Fruit fly (Drosophila melanogaster): Measurements from ENCODE around the gene dj.

dj gene

DNA sequence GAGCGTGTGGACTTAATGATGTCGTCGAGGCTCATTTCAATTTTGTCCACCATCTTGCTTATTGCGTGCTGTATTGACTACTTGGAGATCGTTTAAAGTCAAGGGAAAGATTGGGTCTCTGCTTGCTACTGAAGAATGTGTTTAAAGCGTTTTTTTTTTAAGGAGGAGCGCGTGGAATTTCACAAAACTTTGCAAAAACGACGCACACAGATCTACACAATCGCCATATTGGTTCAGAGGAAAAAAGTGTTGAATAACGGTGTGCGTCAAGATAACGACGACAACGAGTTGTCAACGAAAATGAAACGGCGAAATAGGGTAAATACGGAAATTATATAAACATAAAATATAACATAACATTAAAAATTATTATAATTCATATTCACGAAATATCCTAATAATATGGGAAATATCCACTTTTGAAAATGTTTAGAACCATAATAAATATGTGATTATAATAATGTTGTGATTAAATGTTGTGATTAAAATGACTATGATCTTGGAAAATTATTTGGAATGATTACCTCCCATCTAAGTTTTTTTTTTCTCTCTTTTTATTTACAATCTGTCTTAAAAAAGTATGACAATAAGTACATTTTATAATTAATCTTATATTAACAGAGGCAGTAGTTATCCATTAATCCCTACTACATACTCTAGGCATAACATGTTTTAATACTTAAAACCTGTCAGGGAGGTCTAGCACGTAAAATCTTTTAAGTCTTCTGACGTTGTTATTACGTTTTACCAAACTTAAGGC, 21.2 kb downstream of the dj start, which contains the start of gene Ref1:
Gene Ref1, minus strand, starts transcription at position 231 of the 760 bp plus-strand sequence.
- TF ChIP-seq h (optimal IDR thresholded peaks at IDR 0.05) (no peak), Myc (optimal IDR thresholded peaks at IDR 0.05) (no peak), insv (optimal IDR thresholded peaks at IDR 0.05) (no peak), ttk (optimal IDR thresholded peaks at IDR 0.05) (no peak), Sin3A (optimal IDR thresholded peaks at IDR 0.05) (no peak), psq (optimal IDR thresholded peaks at IDR 0.05) (no peak)

DNA sequence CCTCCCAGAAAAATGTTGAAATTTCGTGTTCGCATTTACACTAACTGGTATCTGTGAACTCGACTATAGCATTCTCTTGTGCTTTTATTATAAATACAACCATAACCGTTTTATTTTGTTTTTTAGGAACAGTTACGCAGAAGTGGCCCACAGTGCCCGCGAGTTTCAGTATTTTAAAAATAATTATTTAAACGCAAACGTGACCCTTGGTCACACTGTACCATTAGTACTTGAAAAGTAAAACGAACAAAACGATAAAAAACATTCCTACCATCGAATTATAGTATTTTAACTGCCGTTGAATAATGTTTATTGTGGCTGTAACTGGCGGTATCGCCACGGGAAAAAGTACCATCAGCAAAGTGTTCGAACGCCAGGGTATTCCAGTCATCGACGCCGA, 22.9 kb downstream of the dj start, which contains the start of gene Dpck:
Gene Dpck, plus strand, starts transcription at position 211 of the 400 bp plus-strand sequence.
- TF ChIP-seq Myc (optimal IDR thresholded peaks at IDR 0.05) (no peak), psq (optimal IDR thresholded peaks at IDR 0.05) (no peak), h (optimal IDR thresholded peaks at IDR 0.05) (no peak), Sin3A (optimal IDR thresholded peaks at IDR 0.05) (no peak), ttk (optimal IDR thresholded peaks at IDR 0.05) (no peak), insv (optimal IDR thresholded peaks at IDR 0.05) (no peak)

DNA sequence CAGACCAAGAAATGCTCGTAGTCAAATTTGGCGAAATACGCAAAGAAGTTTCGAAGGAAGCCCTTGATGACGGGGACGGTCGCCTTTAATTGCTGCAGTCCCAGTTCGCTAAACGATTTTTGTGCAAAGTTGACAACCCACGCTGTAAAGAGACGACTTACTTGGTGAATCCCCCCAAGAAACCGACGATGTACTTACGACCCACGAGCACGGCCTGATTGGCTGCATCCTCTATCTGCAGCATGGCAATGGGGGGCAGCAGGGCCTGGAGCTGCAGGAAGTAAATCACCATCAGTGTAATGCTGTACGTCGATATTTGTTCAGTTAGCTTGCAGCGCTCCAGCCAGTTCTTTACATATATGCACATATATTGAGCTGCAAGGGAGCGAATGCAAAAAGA, 24.6 kb downstream of the dj start:
- no peak for TF ChIP-seq ttk (optimal IDR thresholded peaks at IDR 0.05)
- no peak for TF ChIP-seq Myc (optimal IDR thresholded peaks at IDR 0.05)
- TF ChIP-seq psq (optimal IDR thresholded peaks at IDR 0.05) = no peak
- TF ChIP-seq h (optimal IDR thresholded peaks at IDR 0.05) = no peak
- TF ChIP-seq Sin3A (optimal IDR thresholded peaks at IDR 0.05) = no peak
- no peak for TF ChIP-seq insv (optimal IDR thresholded peaks at IDR 0.05)

DNA sequence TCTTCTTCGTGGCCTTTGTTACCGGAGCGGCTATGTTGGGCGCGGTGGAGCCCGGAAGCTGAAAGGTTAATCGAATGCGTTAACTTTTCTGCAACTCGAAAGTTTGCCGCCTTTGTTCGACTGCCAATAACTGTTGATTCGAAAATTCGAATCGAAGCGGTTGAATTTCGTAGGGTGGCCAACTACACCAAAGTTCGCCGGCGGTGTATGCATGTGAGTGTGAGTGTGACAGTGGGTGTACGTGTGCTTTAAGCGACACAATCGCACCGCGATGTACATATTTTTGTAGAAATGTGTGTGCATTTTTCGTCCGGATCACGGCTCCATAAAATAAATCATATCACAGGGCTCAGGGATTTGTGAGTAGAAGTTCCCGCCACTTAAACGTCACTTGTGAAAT, 26.3 kb downstream of the dj start:
- TF ChIP-seq h (optimal IDR thresholded peaks at IDR 0.05) = no peak
- TF ChIP-seq Myc (optimal IDR thresholded peaks at IDR 0.05) = no peak
- TF ChIP-seq insv (optimal IDR thresholded peaks at IDR 0.05) = no peak
- TF ChIP-seq Sin3A (optimal IDR thresholded peaks at IDR 0.05) = no peak
- TF ChIP-seq psq (optimal IDR thresholded peaks at IDR 0.05) = no peak
- TF ChIP-seq ttk (optimal IDR thresholded peaks at IDR 0.05) = no peak

DNA sequence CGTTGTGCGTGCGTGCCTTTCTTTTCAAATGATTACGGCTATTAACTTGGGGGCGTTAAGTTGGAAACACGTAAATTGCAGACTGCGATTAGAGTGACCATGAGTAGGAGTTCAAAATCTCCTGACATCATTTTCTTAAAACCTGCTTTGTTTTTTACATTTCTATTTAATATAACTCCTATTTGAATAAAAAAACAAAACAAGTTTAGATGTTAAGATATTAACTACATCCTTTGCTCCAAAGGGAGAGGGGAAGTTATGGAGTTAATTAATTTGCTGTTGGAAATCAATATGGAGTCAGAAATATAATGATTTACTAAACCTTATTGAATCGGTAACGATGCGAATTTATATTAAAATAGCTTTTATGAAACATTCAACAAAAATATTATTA, 26.9 kb downstream of the dj start, which contains the start of gene Tailor:
Gene Tailor, minus strand, starts transcription at position 101 of the 394 bp plus-strand sequence.
- TF ChIP-seq Sin3A (optimal IDR thresholded peaks at IDR 0.05) = no peak
- TF ChIP-seq Myc (optimal IDR thresholded peaks at IDR 0.05) = no peak
- TF ChIP-seq ttk (optimal IDR thresholded peaks at IDR 0.05) = no peak
- no peak for TF ChIP-seq h (optimal IDR thresholded peaks at IDR 0.05)
- no peak for TF ChIP-seq psq (optimal IDR thresholded peaks at IDR 0.05)
- no peak for TF ChIP-seq insv (optimal IDR thresholded peaks at IDR 0.05)

DNA sequence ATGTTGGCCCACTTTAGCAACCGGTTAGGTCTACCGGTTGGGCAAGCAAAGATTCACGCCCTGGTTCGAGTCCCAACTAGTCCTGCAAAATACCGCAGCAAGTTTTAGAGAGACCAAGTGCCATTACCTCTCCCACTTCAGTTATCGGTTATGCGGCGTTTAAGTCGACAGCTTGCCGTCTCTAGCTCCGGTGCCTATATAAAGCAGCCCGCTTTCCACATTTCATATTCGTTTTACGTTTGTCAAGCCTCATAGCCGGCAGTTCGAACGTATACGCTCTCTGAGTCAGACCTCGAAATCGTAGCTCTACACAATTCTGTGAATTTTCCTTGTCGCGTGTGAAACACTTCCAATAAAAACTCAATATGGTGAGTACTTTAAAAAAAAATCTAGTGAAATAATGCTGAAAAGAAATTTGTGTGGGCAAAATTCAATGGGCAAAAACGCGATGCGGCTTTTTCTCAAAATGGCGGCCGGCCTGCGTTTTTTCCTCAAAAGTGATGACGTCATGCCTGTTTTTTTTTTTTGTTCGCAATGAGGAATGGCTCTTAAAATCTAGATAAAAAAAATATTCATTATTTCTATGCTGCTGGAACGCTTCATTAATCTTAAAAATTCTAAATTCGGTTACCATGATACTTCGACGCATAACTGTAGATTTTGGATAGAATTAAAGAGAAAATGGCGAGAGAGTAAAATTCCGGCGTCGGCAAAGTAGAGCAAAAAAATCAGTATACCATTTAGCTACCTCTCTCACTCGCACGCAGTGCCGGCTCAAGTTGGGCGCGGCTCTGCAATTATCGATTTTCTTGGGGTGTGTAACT, 27.5 kb downstream of the dj start, which contains the start of gene alphaTub84B:
Gene alphaTub84B, plus strand, starts transcription at position 223 of the 824 bp plus-strand sequence.
- TF ChIP-seq insv (optimal IDR thresholded peaks at IDR 0.05) (no peak), Sin3A (optimal IDR thresholded peaks at IDR 0.05) (no peak), ttk (optimal IDR thresholded peaks at IDR 0.05) (no peak), h (optimal IDR thresholded peaks at IDR 0.05) (no peak), Myc (optimal IDR thresholded peaks at IDR 0.05) (no peak), psq (optimal IDR thresholded peaks at IDR 0.05) (no peak)

DNA sequence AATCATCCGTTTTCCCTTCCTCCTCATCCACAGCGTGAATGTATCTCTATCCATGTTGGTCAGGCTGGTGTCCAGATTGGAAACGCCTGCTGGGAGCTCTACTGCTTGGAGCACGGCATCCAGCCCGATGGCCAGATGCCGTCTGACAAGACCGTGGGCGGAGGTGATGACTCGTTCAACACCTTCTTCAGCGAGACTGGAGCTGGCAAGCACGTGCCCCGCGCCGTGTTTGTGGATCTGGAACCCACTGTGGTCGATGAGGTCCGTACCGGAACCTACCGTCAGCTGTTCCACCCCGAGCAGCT, 28.0 kb downstream of the dj start:
- no peak for TF ChIP-seq insv (optimal IDR thresholded peaks at IDR 0.05)
- TF ChIP-seq Sin3A (optimal IDR thresholded peaks at IDR 0.05) = no peak
- no peak for TF ChIP-seq h (optimal IDR thresholded peaks at IDR 0.05)
- TF ChIP-seq psq (optimal IDR thresholded peaks at IDR 0.05) = no peak
- TF ChIP-seq ttk (optimal IDR thresholded peaks at IDR 0.05) = no peak

DNA sequence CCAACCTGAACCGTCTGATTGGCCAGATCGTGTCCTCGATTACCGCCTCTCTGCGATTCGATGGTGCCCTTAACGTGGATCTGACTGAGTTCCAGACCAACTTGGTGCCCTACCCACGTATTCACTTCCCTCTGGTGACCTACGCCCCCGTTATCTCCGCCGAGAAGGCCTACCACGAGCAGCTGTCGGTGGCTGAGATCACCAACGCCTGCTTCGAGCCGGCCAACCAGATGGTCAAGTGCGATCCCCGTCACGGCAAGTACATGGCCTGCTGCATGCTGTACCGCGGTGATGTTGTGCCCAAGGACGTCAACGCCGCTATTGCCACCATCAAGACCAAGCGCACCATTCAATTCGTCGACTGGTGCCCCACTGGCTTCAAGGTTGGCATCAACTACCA, 28.8 kb downstream of the dj start:
- TF ChIP-seq ttk (optimal IDR thresholded peaks at IDR 0.05) (no peak), Sin3A (optimal IDR thresholded peaks at IDR 0.05) (no peak), h (optimal IDR thresholded peaks at IDR 0.05) (no peak), psq (optimal IDR thresholded peaks at IDR 0.05) (no peak), Myc (optimal IDR thresholded peaks at IDR 0.05) (no peak), insv (optimal IDR thresholded peaks at IDR 0.05) (no peak)

DNA sequence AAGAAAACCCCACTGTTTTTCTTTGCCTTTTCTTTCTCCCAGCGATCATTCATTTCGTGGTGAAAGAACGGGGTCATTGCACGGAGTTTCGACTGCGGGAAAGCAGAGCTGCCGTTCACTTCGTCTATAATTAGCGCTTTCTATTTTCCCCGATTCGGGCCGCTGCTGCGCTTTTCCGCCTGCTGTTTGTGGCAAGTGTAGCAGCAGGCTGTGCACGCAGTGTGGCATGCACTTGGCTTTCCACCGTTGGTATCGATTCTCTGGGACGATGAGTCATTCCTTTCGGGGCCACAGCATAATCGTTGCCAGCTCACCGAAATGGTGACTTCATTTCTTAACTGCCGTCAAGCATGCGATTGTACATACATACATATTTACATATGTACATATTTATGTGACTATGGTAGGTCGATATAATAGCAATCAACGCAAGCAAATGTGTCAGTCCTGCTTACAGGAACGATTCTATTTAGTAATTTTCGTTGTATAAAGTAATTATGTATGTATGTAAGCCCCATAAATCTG, 29.8 kb downstream of the dj start:
- TF ChIP-seq h (optimal IDR thresholded peaks at IDR 0.05) = no peak
- no peak for TF ChIP-seq insv (optimal IDR thresholded peaks at IDR 0.05)
- TF ChIP-seq Myc (optimal IDR thresholded peaks at IDR 0.05) = no peak
- no peak for TF ChIP-seq Sin3A (optimal IDR thresholded peaks at IDR 0.05)
- no peak for TF ChIP-seq psq (optimal IDR thresholded peaks at IDR 0.05)
- TF ChIP-seq ttk (optimal IDR thresholded peaks at IDR 0.05) = no peak

DNA sequence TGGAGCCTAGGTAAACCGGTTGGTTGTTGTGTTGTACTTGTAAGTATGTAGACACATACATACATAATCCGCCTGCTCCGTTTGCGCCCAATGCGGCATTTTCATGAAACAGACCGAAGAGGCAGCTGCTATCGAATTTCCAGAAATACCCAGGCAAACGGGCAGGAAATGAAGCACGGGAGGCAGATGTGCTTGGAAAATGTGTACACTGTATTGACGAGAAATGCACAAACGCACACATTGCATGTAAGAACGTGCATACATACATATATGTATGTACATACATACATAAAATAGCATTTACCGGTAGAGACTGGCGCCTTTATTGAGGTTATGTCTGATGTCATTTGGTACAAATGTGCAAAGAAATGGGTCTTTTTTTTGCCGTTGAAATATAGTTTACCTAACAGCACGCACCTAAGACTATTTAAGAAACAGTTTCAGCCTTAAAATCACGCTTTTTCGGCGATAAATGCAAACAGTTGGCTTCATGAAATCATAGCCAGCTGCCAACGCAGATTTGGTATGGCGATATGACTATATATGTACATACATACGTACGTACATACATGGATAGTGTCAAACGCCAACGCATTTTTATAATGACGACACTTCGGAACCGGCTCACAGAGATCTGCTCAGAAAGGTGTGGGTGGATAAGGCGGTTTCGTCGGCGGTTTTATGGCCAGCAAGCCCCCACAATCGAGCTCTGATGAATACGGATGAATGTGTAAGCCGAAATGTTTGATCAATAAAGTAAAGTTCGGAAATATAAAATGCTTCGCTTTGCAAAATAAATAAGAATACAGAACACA, 30.6 kb downstream of the dj start:
- TF ChIP-seq insv (optimal IDR thresholded peaks at IDR 0.05) (no peak), psq (optimal IDR thresholded peaks at IDR 0.05) (no peak), Sin3A (optimal IDR thresholded peaks at IDR 0.05) (no peak), h (optimal IDR thresholded peaks at IDR 0.05) (no peak), Myc (optimal IDR thresholded peaks at IDR 0.05) (no peak), ttk (optimal IDR thresholded peaks at IDR 0.05) (no peak)

DNA sequence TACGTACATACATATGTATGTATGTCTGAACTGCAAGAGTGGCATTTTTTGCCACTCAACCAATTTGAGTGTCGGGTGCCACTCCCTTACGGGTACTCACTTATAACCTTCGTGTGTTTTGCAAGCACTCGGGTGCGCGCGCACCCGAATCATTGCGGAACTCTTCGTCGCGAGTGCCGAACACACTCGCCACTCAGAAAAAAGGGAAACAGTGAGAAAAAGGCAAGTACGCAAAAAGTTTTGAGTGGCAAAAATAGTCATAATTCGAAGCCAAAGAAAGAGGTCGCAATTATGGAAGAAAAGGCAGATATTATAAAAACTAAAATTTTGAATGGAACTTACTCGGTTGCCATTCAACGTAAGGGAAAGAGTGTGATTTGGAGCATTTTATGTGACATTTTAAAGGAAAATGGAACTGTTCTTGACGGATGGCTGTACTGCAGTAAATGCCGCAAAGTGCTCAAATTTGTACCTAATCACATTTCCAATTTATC, 31.3 kb downstream of the dj start:
- TF ChIP-seq Sin3A (optimal IDR thresholded peaks at IDR 0.05) = no peak
- no peak for TF ChIP-seq psq (optimal IDR thresholded peaks at IDR 0.05)
